Fruit fly (Drosophila melanogaster): ENCODE data around the gene Kots.

Gene Kots

DNA sequence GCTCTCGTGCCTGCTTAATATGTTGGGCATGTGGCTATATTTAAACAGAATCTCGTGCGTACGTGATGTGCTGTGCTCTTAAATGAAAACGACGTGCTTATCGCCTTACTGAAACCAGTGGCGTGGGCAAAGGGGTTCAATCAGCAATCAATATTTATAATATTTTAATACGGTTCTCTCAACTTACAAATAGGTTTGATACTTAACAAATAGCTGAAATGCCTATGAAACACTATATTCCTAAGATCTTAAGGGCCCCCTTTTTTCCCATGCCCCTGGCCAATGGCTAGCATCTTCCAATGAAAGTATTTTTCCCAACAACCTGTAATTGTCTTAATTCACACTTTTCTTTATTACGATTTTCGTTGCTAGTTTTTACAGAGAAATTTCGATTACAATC is 48.3 kb downstream of the Kots start (continued):
- TF ChIP-seq CG17186 (GFP tag; optimal IDR thresholded peaks at IDR 0.05), result no peak
- TF ChIP-seq fu2 (GFP tag; optimal IDR thresholded peaks at IDR 0.05), result no peak

- TF ChIP-seq D19A (tag; optimal IDR thresholded peaks at IDR 0.05), result peak; percentile 64
- peak; percentile 13 for TF ChIP-seq CG7928 (GFP tag; optimal IDR thresholded peaks at IDR 0.05)
- peak; percentile 52 for TF ChIP-seq gcm (GFP tag; optimal IDR thresholded peaks at IDR 0.05)
- peak; percentile 63 for TF ChIP-seq CG2120 (GFP tag; optimal IDR thresholded peaks at IDR 0.05)
- TF ChIP-seq Hmr (GFP tag; optimal IDR thresholded peaks at IDR 0.05), result peak; percentile 64
- TF ChIP-seq nmo (GFP tag; optimal IDR thresholded peaks at IDR 0.05), result peak; percentile 78
- TF ChIP-seq yki (optimal IDR thresholded peaks at IDR 0.05), result no peak
- peak; percentile 75 for TF ChIP-seq ATbp (GFP tag; optimal IDR thresholded peaks at IDR 0.05)
- peak; percentile 79 for TF ChIP-seq CG13424 (tag; optimal IDR thresholded peaks at IDR 0.05)
- peak; percentile 40 for TF ChIP-seq Fer2 (tag; optimal IDR thresholded peaks at IDR 0.05)
- peak; percentile 86 for TF ChIP-seq Xrp1 (GFP tag; IDR thresholded peaks at IDR 0.05)
- TF ChIP-seq mam (GFP tag; optimal IDR thresholded peaks at IDR 0.05), result peak; percentile 67
- no peak for TF ChIP-seq CG8359 (GFP tag; optimal IDR thresholded peaks at IDR 0.05; ENCODE audit: borderline replicate concordance)
- peak; percentile 76 for TF ChIP-seq btn (GFP tag; optimal IDR thresholded peaks at IDR 0.05)
- TF ChIP-seq cwo (GFP tag; optimal IDR thresholded peaks at IDR 0.05), result peak; percentile 52
- no peak for TF ChIP-seq CG17912 (GFP tag; optimal IDR thresholded peaks at IDR 0.05)
- peak; percentile 52 for TF ChIP-seq Spps (tag; optimal IDR thresholded peaks at IDR 0.05)
- peak; percentile 44; the same call in 1 of the 2 replicates for TF ChIP-seq CG6272 (GFP tag; IDR thresholded peaks at IDR 0.05)
- TF ChIP-seq CkIIα-i1 (GFP tag; IDR thresholded peaks at IDR 0.05), result no peak
- no peak for TF ChIP-seq Scr (GFP tag; IDR thresholded peaks at IDR 0.05; ENCODE audit: partially characterized antibody)
- TF ChIP-seq CG13624 (GFP tag; optimal IDR thresholded peaks at IDR 0.05), result peak; percentile 73
- TF ChIP-seq CG6689 (GFP tag; IDR thresholded peaks at IDR 0.05), result peak; percentile 83
- TF ChIP-seq Neu2 (GFP tag; optimal IDR thresholded peaks at IDR 0.05; ENCODE audit: borderline replicate concordance), result no peak
- TF ChIP-seq Elba2 (GFP tag; optimal IDR thresholded peaks at IDR 0.05), result no peak
- peak; percentile 61 for TF ChIP-seq Gsc (GFP tag; IDR thresholded peaks at IDR 0.05)
- peak; percentile 22 for TF ChIP-seq ERR (GFP tag; optimal IDR thresholded peaks at IDR 0.05)
- peak; percentile 25 for TF ChIP-seq sd (tag; optimal IDR thresholded peaks at IDR 0.05)
- TF ChIP-seq sc (optimal IDR thresholded peaks at IDR 0.05), result no peak
- peak; percentile 42 for TF ChIP-seq sc (GFP tag; optimal IDR thresholded peaks at IDR 0.05)
- TF ChIP-seq fd96Cb (tag; optimal IDR thresholded peaks at IDR 0.05), result peak; percentile 80
- peak; percentile 62 for TF ChIP-seq Dad (GFP tag; optimal IDR thresholded peaks at IDR 0.05)
- peak; percentile 48 for TF ChIP-seq D19B (GFP tag; optimal IDR thresholded peaks at IDR 0.05)
- peak; percentile 63; the same call in 2 of the 3 replicates for TF ChIP-seq CG11093 (GFP tag; IDR thresholded peaks at IDR 0.05)
- peak; percentile 63 for TF ChIP-seq her (GFP tag; optimal IDR thresholded peaks at IDR 0.05)
- TF ChIP-seq bowl (GFP tag; IDR thresholded peaks at IDR 0.05), result peak; percentile 54; the same call in 1 of the 2 replicates
- TF ChIP-seq pho (GFP tag; optimal IDR thresholded peaks at IDR 0.05), result peak; percentile 45
- TF ChIP-seq PHDP (tag; optimal IDR thresholded peaks at IDR 0.05), result peak; percentile 71
- no peak for TF ChIP-seq CG4360 (GFP tag; IDR thresholded peaks at IDR 0.05)
- peak; percentile 57 for TF ChIP-seq CG10274 (GFP tag; optimal IDR thresholded peaks at IDR 0.05)
- peak; percentile 77 for TF ChIP-seq CG12769 (tag; optimal IDR thresholded peaks at IDR 0.05)
- peak; percentile 65 for TF ChIP-seq disco-r (GFP tag; optimal IDR thresholded peaks at IDR 0.05)
- TF ChIP-seq Vsx1 (GFP tag; optimal IDR thresholded peaks at IDR 0.05), result peak; percentile 60
- no peak for TF ChIP-seq B-H2 (GFP tag; optimal IDR thresholded peaks at IDR 0.05)
- TF ChIP-seq sens (GFP tag), result peak; percentile 97
- TF ChIP-seq CG13775 (GFP tag; optimal IDR thresholded peaks at IDR 0.05), result peak; percentile 51
- peak; percentile 87 for TF ChIP-seq HLH3B (GFP tag; IDR thresholded peaks at IDR 0.05)
- no peak for TF ChIP-seq ab (GFP tag; optimal IDR thresholded peaks at IDR 0.05)
These were observed 49.1 kb downstream of the Kots start for dm6 chr3R:13914760-13915417.
